Worm (Caenorhabditis elegans) whole organism, late embryonic: ENCODE data around the gene F10E9.4.

ENCODE experiments used
- C38D4.7 ChIP-seq: fragments of 200-800 bp; sonication (Bioruptor generic); optimal IDR thresholded peaks from 2 replicates; lab custom pipeline; 2018; ENCODE audit warnings: mild to moderate bottlenecking, missing genetic modification characterization, moderate library complexity, missing compliant biosample characterization
- K02D7.2 ChIP-seq: sonication (generic microtip); optimal IDR thresholded peaks from 2 replicates; lab custom pipeline; 2017; ENCODE audit warnings: mild to moderate bottlenecking, missing genetic modification characterization, missing compliant biosample characterization
- T23F11.4 ChIP-seq: fragments of 200-800 bp; sonication (Bioruptor generic); optimal IDR thresholded peaks from 2 replicates; lab custom pipeline; 2018; ENCODE audit warnings: mild to moderate bottlenecking, missing genetic modification characterization, missing compliant biosample characterization
- ahr-1 ChIP-seq: sonication (generic microtip); optimal IDR thresholded peaks from 2 replicates; lab custom pipeline; 2016; ENCODE audit warnings: missing genetic modification characterization, missing compliant biosample characterization
- ceh-14 ChIP-seq: sonication (generic microtip); optimal IDR thresholded peaks from 2 replicates; lab custom pipeline; 2016; ENCODE audit warnings: missing genotype, missing genetic modification characterization, missing compliant biosample characterization
- ceh-19 ChIP-seq: fragments of 200-800 bp; sonication (Bioruptor generic); optimal IDR thresholded peaks from 2 replicates; lab custom pipeline; 2018; ENCODE audit warnings: mild to moderate bottlenecking, missing genetic modification characterization, missing compliant biosample characterization
- ceh-2 ChIP-seq: sonication (generic microtip); optimal IDR thresholded peaks from 2 replicates; lab custom pipeline; 2016; ENCODE audit warnings: missing genotype, missing genetic modification characterization, missing compliant biosample characterization
- ceh-24 ChIP-seq: sonication (generic microtip); optimal IDR thresholded peaks from 2 replicates; lab custom pipeline; 2016; ENCODE audit warnings: mild to moderate bottlenecking, missing genetic modification characterization, missing compliant biosample characterization
- ceh-30 ChIP-seq: fragments of 150-350 bp; optimal IDR thresholded peaks from 2 replicates; lab custom pipeline; 2014; ENCODE audit warnings: missing biosample characterization, missing genetic modification characterization
- ceh-48 ChIP-seq: sonication (generic microtip); optimal IDR thresholded peaks from 2 replicates; lab custom pipeline; 2016; ENCODE audit warnings: missing genetic modification characterization, inconsistent platforms, missing compliant biosample characterization
- dve-1 ChIP-seq: sonication (generic microtip); optimal IDR thresholded peaks from 2 replicates; lab custom pipeline; 2017; ENCODE audit warnings: antibody characterized with exemption, mild to moderate bottlenecking, missing genetic modification characterization, missing compliant biosample characterization
- elt-2 ChIP-seq: sonication (generic microtip); optimal IDR thresholded peaks from 2 replicates; lab custom pipeline; 2016; ENCODE audit warnings: missing genetic modification reagents, missing genetic modification characterization, missing compliant biosample characterization
- elt-4 ChIP-seq: sonication (generic microtip); optimal IDR thresholded peaks from 2 replicates; lab custom pipeline; 2016; ENCODE audit warnings: missing genetic modification characterization, missing compliant biosample characterization
- fax-1 ChIP-seq: sonication (generic microtip); optimal IDR thresholded peaks from 2 replicates; lab custom pipeline; 2016; ENCODE audit warnings: missing genotype, missing genetic modification characterization, missing compliant biosample characterization
- fkh-10 ChIP-seq: fragments of 150-350 bp; optimal IDR thresholded peaks from 2 replicates; lab custom pipeline; 2014; ENCODE audit warnings: missing biosample characterization, missing genetic modification reagents, missing genetic modification characterization
- hlh-13 ChIP-seq: fragments of 200-800 bp; sonication (Bioruptor generic); optimal IDR thresholded peaks from 2 replicates; lab custom pipeline; 2018; ENCODE audit warnings: mild to moderate bottlenecking, missing genetic modification characterization, missing compliant biosample characterization
- hlh-15 ChIP-seq: sonication (generic microtip); optimal IDR thresholded peaks from 2 replicates; lab custom pipeline; 2016; ENCODE audit warnings: missing genetic modification characterization, missing compliant biosample characterization
- hlh-6 ChIP-seq: sonication (generic microtip); optimal IDR thresholded peaks from 2 replicates; lab custom pipeline; 2016; ENCODE audit warnings: missing genotype, missing genetic modification characterization, missing compliant biosample characterization
- hlh-8 ChIP-seq: sonication (generic microtip); optimal IDR thresholded peaks from 2 replicates; lab custom pipeline; 2016; ENCODE audit warnings: missing genotype, missing genetic modification characterization, missing compliant biosample characterization
- lim-6 ChIP-seq: sonication (generic microtip); optimal IDR thresholded peaks from 2 replicates; lab custom pipeline; 2016; ENCODE audit warnings: missing genetic modification characterization, missing compliant biosample characterization
- mec-3 ChIP-seq: sonication (generic microtip); optimal IDR thresholded peaks from 2 replicates; lab custom pipeline; 2016; ENCODE audit warnings: borderline replicate concordance, missing genetic modification characterization, missing compliant biosample characterization
- nfya-1 ChIP-seq: sonication (generic microtip); optimal IDR thresholded peaks from 2 replicates; lab custom pipeline; 2017; ENCODE audit warnings: missing genetic modification characterization, mild to moderate bottlenecking, missing compliant biosample characterization, antibody characterized with exemption, moderate library complexity
- nhr-232 ChIP-seq: sonication (generic microtip); optimal IDR thresholded peaks from 2 replicates; lab custom pipeline; 2016; ENCODE audit warnings: missing genetic modification characterization, missing compliant biosample characterization
- npax-4 ChIP-seq: sonication (generic microtip); optimal IDR thresholded peaks from 2 replicates; lab custom pipeline; 2016; ENCODE audit warnings: missing genetic modification characterization, missing compliant biosample characterization
- odd-2 ChIP-seq: sonication (generic microtip); optimal IDR thresholded peaks from 2 replicates; lab custom pipeline; 2017; ENCODE audit warnings: antibody characterized with exemption, mild to moderate bottlenecking, missing genetic modification characterization, missing compliant biosample characterization
- pag-3 ChIP-seq: sonication (generic microtip); optimal IDR thresholded peaks from 2 replicates; lab custom pipeline; 2016; ENCODE audit warnings: missing compliant biosample characterization, missing genetic modification characterization, borderline replicate concordance
- pax-1 ChIP-seq: fragments of 150-350 bp; optimal IDR thresholded peaks from 2 replicates; lab custom pipeline; 2014; ENCODE audit warnings: missing biosample characterization, missing genetic modification characterization
- pha-2 ChIP-seq: sonication (generic microtip); optimal IDR thresholded peaks from 2 replicates; lab custom pipeline; 2017; ENCODE audit warnings: mild to moderate bottlenecking, missing genetic modification characterization, missing compliant biosample characterization
- pha-4 ChIP-seq: fragments of 150-350 bp; optimal IDR thresholded peaks from 2 replicates; lab custom pipeline; 2018; ENCODE audit warnings: missing biosample characterization, missing genetic modification reagents, missing genetic modification characterization
- pqm-1 ChIP-seq: sonication (generic microtip); optimal IDR thresholded peaks from 2 replicates; lab custom pipeline; 2016; ENCODE audit warnings: missing genetic modification characterization, missing compliant biosample characterization
- ref-2 ChIP-seq: sonication (generic microtip); optimal IDR thresholded peaks from 2 replicates; lab custom pipeline; 2016; ENCODE audit warnings: missing genetic modification characterization, missing compliant biosample characterization
- sdc-2 ChIP-seq: sonication (generic microtip); optimal IDR thresholded peaks from 2 replicates; lab custom pipeline; 2016; ENCODE audit warnings: missing genotype, missing genetic modification characterization, missing compliant biosample characterization
- sox-2 ChIP-seq: fragments of 200-800 bp; sonication (Bioruptor generic); IDR thresholded peaks from 2 replicates; pipeline ENCODE4 v1.3.6; 2022; ENCODE audit warnings: missing genetic modification reagents, missing genetic modification characterization, missing compliant biosample characterization
- sox-4 ChIP-seq: sonication (generic microtip); optimal IDR thresholded peaks from 2 replicates; lab custom pipeline; 2017; ENCODE audit warnings: mild to moderate bottlenecking, missing genetic modification characterization, inconsistent platforms, missing compliant biosample characterization
- tbx-2 ChIP-seq: sonication (generic microtip); optimal IDR thresholded peaks from 2 replicates; lab custom pipeline; 2016; ENCODE audit warnings: missing genetic modification characterization, missing compliant biosample characterization
- ttx-3 ChIP-seq: sonication (generic microtip); optimal IDR thresholded peaks from 2 replicates; lab custom pipeline; 2016; ENCODE audit warnings: missing genetic modification reagents, missing genetic modification characterization, missing compliant biosample characterization
- unc-3 ChIP-seq, 2 experiments: fragments of 200-800 bp in 1 of 2; sonication (Bioruptor generic) in 1 of 2; sonication (generic microtip) in 1 of 2; conservative IDR thresholded peaks in 1 of 2; optimal IDR thresholded peaks in 1 of 2; 2 replicates each; pipeline versions ENCODE4 v1.3.6 to Lab custom; 2016 to 2022; ENCODE audit warnings: missing compliant biosample characterization in 2 of 2, missing genetic modification characterization in 2 of 2, missing genetic modification reagents in 1 of 2
- unc-55 ChIP-seq: sonication (generic microtip); optimal IDR thresholded peaks from 2 replicates; lab custom pipeline; 2017; ENCODE audit warnings: missing biosample characterization, missing genetic modification reagents, missing genetic modification characterization
- ztf-16 ChIP-seq: sonication (generic microtip); optimal IDR thresholded peaks from 2 replicates; lab custom pipeline; 2017; ENCODE audit warnings: missing genetic modification characterization, missing compliant biosample characterization

F10E9.4 gene

DNA sequence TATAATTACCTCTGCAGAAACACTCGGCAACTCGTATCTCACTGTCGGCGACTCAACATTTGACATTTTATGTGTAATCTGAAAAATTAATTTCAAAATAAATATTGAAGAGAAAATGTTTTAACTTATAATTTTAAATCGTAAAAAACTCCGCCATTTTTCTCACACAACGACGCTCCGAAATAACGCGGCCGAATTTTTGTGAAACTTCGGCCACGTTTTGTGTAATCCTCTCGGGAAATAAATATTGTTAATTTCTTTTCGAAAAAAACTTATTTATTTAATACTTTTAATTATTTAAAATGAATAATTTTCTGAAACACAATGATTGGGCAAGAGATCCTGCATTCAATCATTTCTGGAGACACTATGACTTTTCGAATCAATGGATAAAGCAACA is 982 bp upstream of the F10E9.4 start, which contains the start of the genes F10E9.7 and F10E9.5 (continued):
- TF ChIP-seq tbx-2 (tag; lab: Kevin White, UChicago): peak; percentile 82
- TF ChIP-seq pag-3 (tag; lab: Kevin White, UChicago): no peak
- no peak for TF ChIP-seq unc-3 (GFP tag; conservative IDR thresholded peaks at IDR 0.05; lab: Robert Waterston, UW)
- peak; percentile 29 for TF ChIP-seq unc-3 (tag; optimal IDR thresholded peaks at IDR 0.05; lab: Kevin White, UChicago)
- peak; percentile 24 for TF ChIP-seq nfya-1
- TF ChIP-seq hlh-15 (tag; lab: Kevin White, UChicago): no peak
- TF ChIP-seq K02D7.2 (tag; lab: Kevin White, UChicago): no peak
- no peak for TF ChIP-seq ceh-24 (tag; lab: Kevin White, UChicago)
- TF ChIP-seq fkh-10 (GFP tag; lab: Kevin White, UChicago): no peak
- no peak for TF ChIP-seq pqm-1 (tag; lab: Kevin White, UChicago)
- TF ChIP-seq ahr-1 (tag; lab: Kevin White, UChicago): peak; percentile 45
- peak; percentile 28 for TF ChIP-seq ceh-14
- no peak for TF ChIP-seq ceh-48 (tag; lab: Kevin White, UChicago)
- TF ChIP-seq pha-2: no peak
- peak; percentile 80 for TF ChIP-seq ref-2
- no peak for TF ChIP-seq lim-6
- peak; percentile 18 for TF ChIP-seq ztf-16
- no peak for TF ChIP-seq sox-2 (GFP tag; lab: Robert Waterston, UW)
- no peak for TF ChIP-seq T23F11.4 (GFP tag; lab: Kevin White, UChicago)
- TF ChIP-seq sdc-2 (tag; lab: Kevin White, UChicago): no peak
- TF ChIP-seq unc-55 (GFP tag; lab: Kevin White, UChicago): no peak
- TF ChIP-seq ttx-3 (tag; lab: Kevin White, UChicago): peak; percentile 52
- no peak for TF ChIP-seq hlh-6 (tag; lab: Kevin White, UChicago)
- no peak for TF ChIP-seq nhr-232 (tag; lab: Kevin White, UChicago)
- peak; percentile 75 for TF ChIP-seq elt-2 (tag; lab: Kevin White, UChicago)
- no peak for TF ChIP-seq npax-4 (tag; lab: Kevin White, UChicago)
- no peak for TF ChIP-seq odd-2 (tag; lab: Kevin White, UChicago)
- TF ChIP-seq C38D4.7 (GFP tag; lab: Kevin White, UChicago): no peak
- peak; percentile 45 for TF ChIP-seq fax-1 (tag; lab: Kevin White, UChicago)
- TF ChIP-seq mec-3 (tag; lab: Kevin White, UChicago): no peak
- TF ChIP-seq pax-1 (tag; lab: Kevin White, UChicago): no peak
- TF ChIP-seq, all 69 proteins: peak for 23

DNA sequence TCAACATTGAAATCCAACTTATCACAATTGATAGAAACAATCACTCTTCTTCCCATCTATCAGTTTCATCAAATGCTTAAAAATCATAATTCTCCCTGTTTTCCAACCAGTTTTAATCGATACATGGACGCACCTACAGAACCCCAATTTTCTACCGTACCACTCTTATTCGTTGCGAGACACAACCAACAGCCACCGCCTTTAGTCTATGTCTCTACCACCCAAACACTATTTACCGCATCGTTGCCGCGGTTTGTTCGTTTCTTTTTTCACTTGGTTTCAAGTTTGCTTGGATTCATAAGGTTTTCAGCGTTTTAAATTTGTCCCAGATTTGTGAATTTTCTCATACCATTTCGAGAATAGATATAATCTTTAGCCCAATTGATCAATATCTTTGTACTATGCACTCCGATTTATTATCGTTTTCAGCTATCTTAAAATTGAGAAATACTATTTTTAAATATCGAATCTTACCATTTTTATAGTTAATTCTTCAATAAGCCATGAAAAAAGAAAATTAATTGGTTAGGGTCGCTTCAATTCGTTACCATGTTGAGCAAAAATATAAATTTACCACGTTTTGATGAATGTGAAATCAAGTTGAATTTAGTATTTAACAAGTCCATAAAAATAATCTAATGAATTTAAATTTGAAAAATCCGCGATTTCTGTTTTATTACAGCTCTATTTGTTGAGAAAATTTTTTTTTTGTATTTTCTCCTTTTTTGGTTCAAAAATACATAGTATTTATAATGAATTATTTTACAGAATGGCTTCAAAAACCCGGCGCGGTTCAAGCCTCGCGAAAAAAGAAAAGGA is 2.1 kb downstream of the F10E9.4 start, which contains the start of gene F10E9.3:
TSS of gene F10E9.3 (plus strand) at position 769 of the 819 bp plus-strand sequence.
- TF ChIP-seq hlh-8 (no peak), nfya-1 (peak; percentile 53)
- TF ChIP-seq, all 69 proteins: peak for 1

- TF ChIP-seq pag-3 (tag; lab: Kevin White, UChicago) (no peak), ttx-3 (tag; lab: Kevin White, UChicago) (no peak), unc-3 (GFP tag; conservative IDR thresholded peaks at IDR 0.05; lab: Robert Waterston, UW) (no peak), unc-3 (tag; optimal IDR thresholded peaks at IDR 0.05; lab: Kevin White, UChicago) (no peak), pax-1 (tag; lab: Kevin White, UChicago) (no peak), ceh-19 (no peak), elt-4 (tag; lab: Kevin White, UChicago) (no peak), ceh-24 (tag; lab: Kevin White, UChicago) (no peak), ceh-2 (tag; lab: Kevin White, UChicago) (no peak), ceh-30 (tag; lab: Kevin White, UChicago) (no peak), hlh-13 (GFP tag; lab: Kevin White, UChicago) (no peak), dve-1 (no peak), sox-4 (tag; lab: Kevin White, UChicago) (no peak), pha-4 (tag; lab: Kevin White, UChicago) (no peak)
Measured at ce11 chrIII:8312393-8312792, 4.1 kb downstream of the F10E9.4 start, which contains the start of gene F10E9.2. Gene F10E9.2 (plus strand): TSS chrIII:8312693.
